Worm (Caenorhabditis elegans) whole organism, L4 larva: ENCODE results near the gene mls-1.
A peak's percentile ranks its signal among the peaks of the same experiment; 100 is the strongest.

Experiments
- R02D3.7 ChIP-seq: fragments of 150-350 bp; sonication (generic microtip); optimal IDR thresholded peaks from 3 replicates; lab custom pipeline; 2014; ENCODE audit warnings: missing biosample characterization, missing genetic modification characterization
- T26A8.4 ChIP-seq: fragments of 200-800 bp; sonication (Bioruptor generic); IDR thresholded peaks from 2 replicates; pipeline ENCODE4 v1.3.6; 2022; ENCODE audit warnings: missing genetic modification characterization, missing compliant biosample characterization
- Y105C5A.15 ChIP-seq: fragments of 200-800 bp; sonication (Bioruptor generic); IDR thresholded peaks from 2 replicates; pipeline ENCODE4 v1.3.6; 2022; ENCODE audit warnings: missing genetic modification characterization, missing compliant biosample characterization
- Y5F2A.4 ChIP-seq: fragments of 200-800 bp; sonication (Bioruptor generic); optimal IDR thresholded peaks from 2 replicates; lab custom pipeline; 2018; ENCODE audit warnings: mild to moderate bottlenecking, missing genetic modification characterization, missing compliant biosample characterization
- aha-1 ChIP-seq: fragments of 150-350 bp; peaks from one replicate; lab custom pipeline; 2014; ENCODE audit warnings: missing biosample characterization, missing genetic modification characterization
- aly-2 ChIP-seq: sonication (generic microtip); optimal IDR thresholded peaks from 2 replicates; lab custom pipeline; 2018; ENCODE audit warnings: missing biosample characterization, missing genetic modification characterization
- ceh-28 ChIP-seq: fragments of 150-350 bp; optimal IDR thresholded peaks from 2 replicates; lab custom pipeline; 2014; ENCODE audit warnings: missing biosample characterization, missing genetic modification reagents, missing genetic modification characterization
- ces-1 ChIP-seq: fragments of 150-350 bp; sonication (generic microtip); optimal IDR thresholded peaks from 4 replicates; lab custom pipeline; 2014; ENCODE audit warnings: missing biosample characterization, missing genetic modification reagents, missing genetic modification characterization
- cey-2 ChIP-seq: sonication (generic microtip); optimal IDR thresholded peaks from 3 replicates; lab custom pipeline; 2017; ENCODE audit warnings: missing genetic modification characterization, mild to moderate bottlenecking, missing compliant biosample characterization, antibody characterized with exemption, borderline replicate concordance; ENCODE audit not compliant: insufficient read depth
- ctbp-1 ChIP-seq: fragments of 200-800 bp; sonication (Bioruptor generic); IDR thresholded peaks from 2 replicates; pipeline ENCODE4 v1.3.6; 2022; ENCODE audit warnings: missing genetic modification reagents, missing genetic modification characterization, missing compliant biosample characterization
- daf-12 ChIP-seq: fragments of 150-350 bp; optimal IDR thresholded peaks from 2 replicates; lab custom pipeline; 2014; ENCODE audit warnings: missing biosample characterization, missing genetic modification reagents, missing genetic modification characterization
- daf-16 ChIP-seq, 3 experiments: sonication (generic microtip); optimal IDR thresholded peaks; 2 replicates each; lab custom pipeline; 2016 to 2017; ENCODE audit warnings: missing genetic modification characterization in 3 of 3, missing genetic modification reagents in 3 of 3, mild to moderate bottlenecking in 2 of 3, missing compliant biosample characterization in 2 of 3, missing biosample characterization in 1 of 3, moderate library complexity in 1 of 3
- daf-19 ChIP-seq: fragments of 200-800 bp; sonication (Bioruptor generic); conservative IDR thresholded peaks from 2 replicates; pipeline ENCODE4 v1.3.6; 2022; ENCODE audit warnings: missing genetic modification characterization, missing compliant biosample characterization
- daf-8 ChIP-seq: fragments of 200-800 bp; sonication (Bioruptor generic); IDR thresholded peaks from 2 replicates; pipeline ENCODE4 v1.3.6; 2022; ENCODE audit warnings: missing genetic modification characterization, missing compliant biosample characterization
- dmd-9 ChIP-seq: fragments of 200-800 bp; sonication (Bioruptor generic); IDR thresholded peaks from 2 replicates; pipeline ENCODE4 v1.3.6; 2022; ENCODE audit warnings: missing genetic modification reagents, missing genetic modification characterization, missing compliant biosample characterization
- hif-1 ChIP-seq, 2 experiments: sonication (generic microtip); optimal IDR thresholded peaks; 2 replicates each; lab custom pipeline; 2016 to 2017; ENCODE audit warnings: missing compliant biosample characterization in 2 of 2, missing genetic modification characterization in 2 of 2, missing genetic modification reagents in 2 of 2, missing genotype in 2 of 2, mild to moderate bottlenecking in 1 of 2
- hlh-11 ChIP-seq: fragments of 200-800 bp; sonication (Bioruptor generic); optimal IDR thresholded peaks from 2 replicates; lab custom pipeline; 2018; ENCODE audit warnings: mild to moderate bottlenecking, missing genetic modification characterization, missing compliant biosample characterization
- hmg-1.1 ChIP-seq: fragments of 200-800 bp; sonication (Bioruptor generic); IDR thresholded peaks from 2 replicates; pipeline ENCODE4 v1.3.6; 2022; ENCODE audit warnings: missing genetic modification reagents, missing genetic modification characterization, missing compliant biosample characterization
- lim-7 ChIP-seq: fragments of 200-800 bp; sonication (Bioruptor generic); IDR thresholded peaks from 2 replicates; pipeline ENCODE4 v1.3.6; 2022; ENCODE audit warnings: missing genetic modification characterization, missing compliant biosample characterization
- lin-1 ChIP-seq: fragments of 200-800 bp; sonication (Bioruptor generic); IDR thresholded peaks from 2 replicates; pipeline ENCODE4 v1.3.6; 2022; ENCODE audit warnings: missing genetic modification reagents, missing genetic modification characterization, missing compliant biosample characterization
- lin-15B ChIP-seq: fragments of 150-350 bp; sonication (generic microtip); optimal IDR thresholded peaks from 3 replicates; lab custom pipeline; 2014; ENCODE audit warnings: missing biosample characterization, missing genetic modification characterization
- lin-29 ChIP-seq: fragments of 200-800 bp; sonication (Bioruptor generic); IDR thresholded peaks from 2 replicates; pipeline ENCODE4 v1.3.6; 2022; ENCODE audit warnings: missing genetic modification reagents, missing genetic modification characterization, missing compliant biosample characterization
- lin-38 ChIP-seq: fragments of 200-800 bp; sonication (Bioruptor generic); IDR thresholded peaks from 2 replicates; pipeline ENCODE4 v1.3.6; 2022; ENCODE audit warnings: missing genetic modification reagents, missing genetic modification characterization, missing compliant biosample characterization
- madf-9 ChIP-seq: fragments of 200-800 bp; sonication (Bioruptor generic); conservative IDR thresholded peaks from 2 replicates; pipeline ENCODE4 v1.3.6; 2022; ENCODE audit warnings: missing genetic modification reagents, missing genetic modification characterization, missing compliant biosample characterization
- mxl-2 ChIP-seq: fragments of 200-800 bp; sonication (Bioruptor generic); conservative IDR thresholded peaks from 2 replicates; pipeline ENCODE4 v1.3.6; 2022; ENCODE audit warnings: missing genetic modification reagents, missing genetic modification characterization, missing compliant biosample characterization
- mxl-3 ChIP-seq: fragments of 200-800 bp; sonication (Bioruptor generic); optimal IDR thresholded peaks from 2 replicates; lab custom pipeline; 2018; ENCODE audit warnings: mild to moderate bottlenecking, missing genetic modification characterization, missing compliant biosample characterization
- nhr-10 ChIP-seq: fragments of 150-350 bp; optimal IDR thresholded peaks from 2 replicates; lab custom pipeline; 2014; ENCODE audit warnings: missing biosample characterization, missing genetic modification characterization
- nhr-102 ChIP-seq: sonication (generic microtip); optimal IDR thresholded peaks from 2 replicates; lab custom pipeline; 2016; ENCODE audit warnings: mild to moderate bottlenecking, missing genetic modification characterization, moderate library complexity, missing compliant biosample characterization
- nhr-111 ChIP-seq: fragments of 200-800 bp; sonication (Bioruptor generic); optimal IDR thresholded peaks from 2 replicates; lab custom pipeline; 2018; ENCODE audit warnings: mild to moderate bottlenecking, missing genetic modification characterization, missing compliant biosample characterization
- nhr-28 ChIP-seq: fragments of 150-350 bp; optimal IDR thresholded peaks from 2 replicates; lab custom pipeline; 2014; ENCODE audit warnings: missing biosample characterization, missing genetic modification characterization
- nhr-42 ChIP-seq: fragments of 200-800 bp; sonication (Bioruptor generic); IDR thresholded peaks from 2 replicates; pipeline ENCODE4 v1.3.6; 2022; ENCODE audit warnings: missing genetic modification characterization, missing compliant biosample characterization
- nhr-48 ChIP-seq: sonication (generic microtip); optimal IDR thresholded peaks from 2 replicates; lab custom pipeline; 2016; ENCODE audit warnings: mild to moderate bottlenecking, missing genetic modification characterization, missing compliant biosample characterization
- nhr-76 ChIP-seq: fragments of 150-350 bp; optimal IDR thresholded peaks from 2 replicates; lab custom pipeline; 2014; ENCODE audit warnings: missing biosample characterization, missing genetic modification characterization
- nhr-77 ChIP-seq: fragments of 150-350 bp; optimal IDR thresholded peaks from 2 replicates; lab custom pipeline; 2014; ENCODE audit warnings: missing biosample characterization, missing genetic modification characterization
- pha-4 ChIP-seq, 2 experiments: fragments of 150-350 bp in 1 of 2; fragments of 200-800 bp in 1 of 2; sonication (Bioruptor generic) in 1 of 2; IDR thresholded peaks in 1 of 2; optimal IDR thresholded peaks in 1 of 2; 2 replicates each; pipeline versions ENCODE4 v1.3.6 to Lab custom; 2014 to 2022; ENCODE audit warnings: missing genetic modification characterization in 2 of 2, missing genetic modification reagents in 2 of 2, missing biosample characterization in 1 of 2, missing compliant biosample characterization in 1 of 2
- php-3 ChIP-seq: fragments of 200-800 bp; sonication (Bioruptor generic); IDR thresholded peaks from 2 replicates; pipeline ENCODE4 v1.3.6; 2022; ENCODE audit warnings: missing genetic modification reagents, missing genetic modification characterization, missing compliant biosample characterization
- pqm-1 ChIP-seq: sonication (generic microtip); optimal IDR thresholded peaks from 2 replicates; lab custom pipeline; 2017; ENCODE audit warnings: missing biosample characterization, missing genetic modification characterization
- set-16 ChIP-seq: fragments of 200-800 bp; sonication (Bioruptor generic); IDR thresholded peaks from 2 replicates; pipeline ENCODE4 v1.3.6; 2022; ENCODE audit warnings: missing genetic modification reagents, missing genetic modification characterization, missing compliant biosample characterization
- spr-1 ChIP-seq: sonication (generic microtip); optimal IDR thresholded peaks from 2 replicates; lab custom pipeline; 2016; ENCODE audit warnings: mild to moderate bottlenecking, missing genetic modification characterization, missing compliant biosample characterization
- spr-3 ChIP-seq: fragments of 200-800 bp; sonication (Bioruptor generic); optimal IDR thresholded peaks from 2 replicates; lab custom pipeline; 2018; ENCODE audit warnings: mild to moderate bottlenecking, missing genetic modification characterization, missing compliant biosample characterization
- tag-97 ChIP-seq: fragments of 200-800 bp; sonication (Bioruptor generic); IDR thresholded peaks from 2 replicates; pipeline ENCODE4 v1.3.6; 2022; ENCODE audit warnings: missing genetic modification characterization, missing compliant biosample characterization
- tra-1 ChIP-seq: fragments of 200-800 bp; sonication (Bioruptor generic); IDR thresholded peaks from 2 replicates; pipeline ENCODE4 v1.3.6; 2022; ENCODE audit warnings: missing genetic modification reagents, missing genetic modification characterization, missing compliant biosample characterization
- unc-130 ChIP-seq: sonication (generic microtip); optimal IDR thresholded peaks from 2 replicates; lab custom pipeline; 2016; ENCODE audit warnings: missing genetic modification reagents, missing genetic modification characterization, missing compliant biosample characterization
- unc-39 ChIP-seq: sonication (generic microtip); optimal IDR thresholded peaks from 2 replicates; lab custom pipeline; 2017; ENCODE audit warnings: missing biosample characterization, missing genetic modification characterization
- unc-62 ChIP-seq, 3 experiments: fragments of 150-350 bp in 1 of 3; sonication (generic microtip); optimal IDR thresholded peaks in 2 of 3; peaks in 1 of 3; 1 replicate in 1 of 3; 2 replicates in 2 of 3; lab custom pipeline; 2014 to 2017; ENCODE audit warnings: missing biosample characterization in 3 of 3, missing genetic modification characterization in 3 of 3, missing genetic modification reagents in 3 of 3, missing genotype in 1 of 3
- vab-7 ChIP-seq: fragments of 200-800 bp; sonication (Bioruptor generic); IDR thresholded peaks from 2 replicates; pipeline ENCODE4 v1.3.6; 2022; ENCODE audit warnings: missing genetic modification reagents, missing genetic modification characterization, missing compliant biosample characterization
- zfp-2 ChIP-seq: sonication (generic microtip); optimal IDR thresholded peaks from 2 replicates; lab custom pipeline; 2016; ENCODE audit warnings: mild to moderate bottlenecking, missing genetic modification characterization, missing compliant biosample characterization
- zip-2 ChIP-seq: fragments of 150-350 bp; optimal IDR thresholded peaks from 2 replicates; lab custom pipeline; 2014; ENCODE audit warnings: missing biosample characterization, missing genetic modification characterization

Gene mls-1

DNA sequence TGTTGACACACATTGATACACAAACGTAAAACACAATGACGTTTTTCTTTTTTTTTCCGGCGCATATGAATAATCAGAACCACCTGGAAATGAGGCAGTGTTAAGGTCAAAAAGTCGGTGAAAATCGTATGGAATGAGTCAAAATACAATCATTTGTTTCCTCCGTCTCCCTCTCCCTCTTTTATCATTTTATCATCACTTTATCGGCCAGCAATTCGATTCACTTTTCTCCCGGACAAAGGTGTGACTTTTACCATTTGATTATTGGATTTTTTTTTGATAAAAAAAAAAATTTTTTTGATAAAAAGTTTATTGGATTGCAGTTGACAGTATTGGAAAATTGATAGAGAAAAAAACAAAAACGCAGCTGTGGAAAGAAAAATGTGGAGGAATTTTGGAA lies 18.8 kb downstream of the mls-1 start (continued):
- no peak for TF ChIP-seq spr-3 (GFP tag; lab: Kevin White, UChicago)
- no peak for TF ChIP-seq nhr-111 (GFP tag; lab: Kevin White, UChicago)
- TF ChIP-seq zip-2 (tag; lab: Kevin White, UChicago): no peak
- no peak for TF ChIP-seq ces-1 (GFP tag; lab: Kevin White, UChicago)
- no peak for TF ChIP-seq ctbp-1
- no peak for TF ChIP-seq Y105C5A.15 (GFP tag; lab: Robert Waterston, UW)
- TF ChIP-seq daf-16 (GFP tag; optimal IDR thresholded peaks at IDR 0.05; lab: Kevin White, UChicago): peak in 1 of 2 experiments; percentile 36
- no peak for TF ChIP-seq daf-16 (tag; optimal IDR thresholded peaks at IDR 0.05; lab: Kevin White, UChicago)
- TF ChIP-seq R02D3.7 (tag; lab: Kevin White, UChicago): no peak
- no peak for TF ChIP-seq nhr-77 (tag; lab: Kevin White, UChicago)
- TF ChIP-seq nhr-76: no peak
- TF ChIP-seq T26A8.4 (GFP tag; lab: Robert Waterston, UW): 0 out of 2 replicates have a peak, but pooled peaks have one; percentile 30
- TF ChIP-seq aha-1 (tag; lab: Kevin White, UChicago): peak; percentile 14
- TF ChIP-seq pqm-1 (tag; lab: Kevin White, UChicago): peak; percentile 86
- TF ChIP-seq nhr-48: peak; percentile 10
- no peak for TF ChIP-seq unc-39 (tag; lab: Kevin White, UChicago)
- TF ChIP-seq pha-4 (GFP tag; IDR thresholded peaks at IDR 0.05; lab: Robert Waterston, UW): no peak
- no peak for TF ChIP-seq pha-4 (tag; optimal IDR thresholded peaks at IDR 0.05; lab: Kevin White, UChicago)
- TF ChIP-seq php-3 (GFP tag; lab: Robert Waterston, UW): peak; percentile 78
- peak; percentile 28 for TF ChIP-seq nhr-102 (tag; lab: Kevin White, UChicago)
- TF ChIP-seq lin-38: no peak
- TF ChIP-seq lin-1: peak; percentile 69; the same call in 1 of the 2 replicates

DNA sequence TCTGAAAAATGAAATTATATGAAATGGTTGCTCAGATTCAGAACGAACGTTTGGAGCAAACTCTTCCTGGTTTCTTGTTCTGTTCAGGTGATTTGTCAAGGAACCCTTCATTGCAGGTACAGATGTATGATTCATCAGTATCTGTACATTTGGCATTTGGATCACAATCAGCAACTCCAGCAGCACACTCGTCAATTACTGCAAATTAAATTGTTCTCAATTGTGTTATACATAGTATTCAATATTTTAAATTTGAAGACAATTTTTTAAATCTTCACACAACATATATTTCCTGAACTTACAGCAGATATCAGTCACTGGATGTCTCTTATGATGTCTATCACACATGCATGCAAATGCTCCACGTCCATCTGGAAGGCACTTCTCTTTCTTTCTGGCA lies 24.6 kb downstream of the mls-1 start:
- TF ChIP-seq mxl-3 (GFP tag; lab: Kevin White, UChicago) (no peak), lin-38 (no peak), unc-62 (GFP tag; optimal IDR thresholded peaks at IDR 0.05 in 1 of 2; lab: Kevin White, UChicago) (peak in 1 of 2 experiments; percentile 97), unc-62 (tag; optimal IDR thresholded peaks at IDR 0.05; lab: Kevin White, UChicago) (no peak), hmg-1.1 (no peak), daf-12 (tag; lab: Kevin White, UChicago) (no peak), aha-1 (tag; lab: Kevin White, UChicago) (no peak)

DNA sequence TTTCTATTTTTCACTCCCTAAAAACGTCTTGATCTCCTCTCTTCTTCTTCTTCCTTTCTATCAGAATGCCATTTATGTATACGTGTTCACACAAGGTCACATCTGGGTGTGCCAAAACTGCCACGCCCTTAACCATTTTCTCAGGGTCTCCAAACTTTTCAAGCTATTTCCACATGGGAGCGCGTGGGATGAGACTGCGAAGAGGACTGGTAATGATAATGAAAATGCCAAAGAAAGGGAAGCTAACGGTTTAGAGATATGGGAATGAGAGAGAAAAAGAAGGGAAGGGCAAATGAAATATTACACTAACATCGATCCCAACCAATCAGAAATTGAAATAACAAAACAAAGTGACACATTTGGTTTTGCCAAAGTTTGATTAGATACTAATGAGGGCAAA lies 28.2 kb downstream of the mls-1 start:
- TF ChIP-seq tra-1 (GFP tag; lab: Robert Waterston, UW) (no peak), nhr-48 (no peak), aha-1 (tag; lab: Kevin White, UChicago) (peak; percentile 81), nhr-10 (tag; lab: Kevin White, UChicago) (no peak), aly-2 (tag; lab: Kevin White, UChicago) (no peak), lin-29 (GFP tag; lab: Robert Waterston, UW) (no peak), hif-1 (tag; optimal IDR thresholded peaks at IDR 0.05; lab: Kevin White, UChicago) (no peak), set-16 (GFP tag; lab: Robert Waterston, UW) (no peak), spr-1 (tag; lab: Kevin White, UChicago) (no peak), Y5F2A.4 (GFP tag; lab: Kevin White, UChicago) (no peak), lin-15B (tag; lab: Kevin White, UChicago) (no peak), hlh-11 (tag; lab: Kevin White, UChicago) (peak; percentile 36), cey-2 (tag; lab: Kevin White, UChicago) (no peak), unc-130 (GFP tag; lab: Kevin White, UChicago) (no peak), ceh-28 (tag; lab: Kevin White, UChicago) (no peak), tag-97 (GFP tag; lab: Robert Waterston, UW) (no peak), nhr-28 (tag; lab: Kevin White, UChicago) (peak; percentile 54), nhr-42 (GFP tag; lab: Robert Waterston, UW) (no peak), daf-19 (GFP tag; lab: Robert Waterston, UW) (no peak), mxl-2 (GFP tag; lab: Robert Waterston, UW) (no peak), zfp-2 (tag; lab: Kevin White, UChicago) (no peak), lim-7 (GFP tag; lab: Robert Waterston, UW) (no peak), daf-8 (GFP tag; lab: Robert Waterston, UW) (no peak), dmd-9 (GFP tag; lab: Robert Waterston, UW) (no peak), madf-9 (GFP tag; lab: Robert Waterston, UW) (no peak), R02D3.7 (tag; lab: Kevin White, UChicago) (no peak), vab-7 (GFP tag; lab: Robert Waterston, UW) (no peak)
